Fruit fly (Drosophila melanogaster) whole organism, embryonic: ENCODE measurements around the gene Usp30.

Experiments
- Blimp-1 ChIP-seq: fragments of 200-800 bp; sonication (Bioruptor generic); optimal IDR thresholded peaks from 3 replicates; lab custom pipeline; 2018; ENCODE audit warnings: missing biosample characterization, missing genetic modification characterization, mild to moderate bottlenecking, moderate library complexity, missing genetic modification reagents
- CG10321 ChIP-seq: fragments of 200-800 bp; sonication (Bioruptor generic); IDR thresholded peaks from 2 replicates; pipeline ENCODE4 v1.3.6; 2022; ENCODE audit warnings: missing biosample characterization, missing genetic modification characterization
- CG16813 ChIP-seq: fragments of 200-800 bp; sonication (Bioruptor generic); IDR thresholded peaks from 3 replicates; pipeline ENCODE4 v1.3.6; 2022; ENCODE audit warnings: missing biosample characterization, missing genetic modification characterization; ENCODE audit not compliant: partially characterized antibody
- CG17385 ChIP-seq: fragments of 200-800 bp; sonication (Bioruptor generic); optimal IDR thresholded peaks from 3 replicates; lab custom pipeline; 2018; ENCODE audit warnings: missing biosample characterization, mild to moderate bottlenecking, missing genetic modification characterization
- CG1792 ChIP-seq: fragments of 200-800 bp; sonication (Bioruptor generic); optimal IDR thresholded peaks from 2 replicates; lab custom pipeline; 2016; ENCODE audit warnings: missing biosample characterization, missing genetic modification characterization
- CG18476 ChIP-seq: fragments of 200-800 bp; sonication (Bioruptor generic); optimal IDR thresholded peaks from 2 replicates; lab custom pipeline; 2016; ENCODE audit warnings: missing biosample characterization, mild to moderate bottlenecking, missing genetic modification characterization
- CG2199 ChIP-seq: fragments of 200-800 bp; sonication (Bioruptor generic); IDR thresholded peaks from 3 replicates; pipeline ENCODE4 v1.3.6; 2022; ENCODE audit warnings: missing biosample characterization, missing genetic modification characterization
- CG31224 ChIP-seq: fragments of 200-800 bp; sonication (Bioruptor generic); IDR thresholded peaks from 2 replicates; pipeline ENCODE4 v1.3.6; 2022; ENCODE audit warnings: missing biosample characterization, missing genetic modification characterization
- CG31441 ChIP-seq: fragments of 200-800 bp; sonication (Bioruptor generic); IDR thresholded peaks from 2 replicates; pipeline ENCODE4 v1.3.6; 2022; ENCODE audit warnings: missing biosample characterization, missing genetic modification characterization
- CG3838 ChIP-seq: fragments of 200-800 bp; sonication (Bioruptor generic); optimal IDR thresholded peaks from 3 replicates; lab custom pipeline; 2016; ENCODE audit warnings: missing biosample characterization, missing genetic modification characterization
- CG7928 ChIP-seq: fragments of 200-800 bp; sonication (Bioruptor generic); optimal IDR thresholded peaks from 2 replicates; lab custom pipeline; 2017; ENCODE audit warnings: missing biosample characterization, mild to moderate bottlenecking, missing genetic modification characterization
- CG9797 ChIP-seq: fragments of 200-800 bp; sonication (Bioruptor generic); optimal IDR thresholded peaks from 3 replicates; lab custom pipeline; 2018; ENCODE audit warnings: missing biosample characterization, mild to moderate bottlenecking, missing genetic modification characterization
- CG9932 ChIP-seq: fragments of 200-800 bp; sonication (Bioruptor generic); IDR thresholded peaks from 2 replicates; pipeline ENCODE4 v1.3.6; 2022; ENCODE audit warnings: missing biosample characterization, missing genetic modification characterization
- CrebB ChIP-seq: fragments of 200-800 bp; sonication (Bioruptor generic); optimal IDR thresholded peaks from 3 replicates; lab custom pipeline; 2018; ENCODE audit warnings: missing biosample characterization, mild to moderate bottlenecking, missing genetic modification characterization
- Dref ChIP-seq: fragments of 200-800 bp; sonication (Bioruptor generic); IDR thresholded peaks from 2 replicates; pipeline ENCODE4 v1.3.6; 2022; ENCODE audit warnings: missing biosample characterization, missing genetic modification characterization
- Eip74EF ChIP-seq, 2 experiments: fragments of 200-800 bp in 1 of 2; fragments of >200 bp in 1 of 2; sonication (Bioruptor generic) in 1 of 2; optimal IDR thresholded peaks; 2 replicates each; lab custom pipeline; 2017 to 2019; ENCODE audit warnings: missing biosample characterization in 2 of 2, missing genetic modification characterization in 2 of 2, mild to moderate bottlenecking in 1 of 2, moderate library complexity in 1 of 2
- Hand ChIP-seq: fragments of 200-800 bp; sonication (Bioruptor generic); optimal IDR thresholded peaks from 2 replicates; lab custom pipeline; 2017; ENCODE audit warnings: mild to moderate bottlenecking, missing biosample characterization, missing genetic modification reagents, missing genetic modification characterization
- Hr3 ChIP-seq: fragments of 200-800 bp; sonication (Bioruptor generic); optimal IDR thresholded peaks from 3 replicates; lab custom pipeline; 2016; ENCODE audit warnings: missing biosample characterization, missing genetic modification characterization
- Hr39 ChIP-seq: fragments of >200 bp; optimal IDR thresholded peaks from 2 replicates; lab custom pipeline; 2017
- Hr78 ChIP-seq, 2 experiments: fragments of 200-800 bp in 1 of 2; fragments of >200 bp in 1 of 2; sonication (Bioruptor generic) in 1 of 2; optimal IDR thresholded peaks; 2 replicates each; lab custom pipeline; 2017 to 2019; ENCODE audit warnings: missing biosample characterization in 2 of 2, missing genetic modification characterization in 2 of 2, mild to moderate bottlenecking in 1 of 2, moderate library complexity in 1 of 2
- Hsf ChIP-seq: fragments of 200-800 bp; sonication (Bioruptor generic); optimal IDR thresholded peaks from 3 replicates; lab custom pipeline; 2016; ENCODE audit warnings: missing biosample characterization, missing genetic modification characterization
- Jarid2 ChIP-seq: fragments of 200-800 bp; sonication (Bioruptor generic); optimal IDR thresholded peaks from 3 replicates; lab custom pipeline; 2017; ENCODE audit warnings: mild to moderate bottlenecking, missing biosample characterization, missing genetic modification reagents, missing genetic modification characterization
- MESR4 ChIP-seq: fragments of 200-800 bp; sonication (Bioruptor generic); optimal IDR thresholded peaks from 2 replicates; lab custom pipeline; 2018; ENCODE audit warnings: missing biosample characterization, mild to moderate bottlenecking, missing genetic modification characterization, moderate library complexity
- Meics ChIP-seq: fragments of 200-800 bp; sonication (Bioruptor generic); optimal IDR thresholded peaks from 2 replicates; lab custom pipeline; 2017; ENCODE audit warnings: missing biosample characterization, mild to moderate bottlenecking, missing genetic modification characterization
- Neu2 ChIP-seq: fragments of 200-800 bp; sonication (Bioruptor generic); optimal IDR thresholded peaks from 3 replicates; lab custom pipeline; 2016; ENCODE audit warnings: missing biosample characterization, missing genetic modification characterization, borderline replicate concordance
- Sox100B ChIP-seq: fragments of 200-800 bp; sonication (Bioruptor generic); optimal IDR thresholded peaks from 3 replicates; lab custom pipeline; 2018; ENCODE audit warnings: missing biosample characterization, mild to moderate bottlenecking, missing genetic modification characterization
- ac ChIP-seq: fragments of 200-800 bp; sonication (Bioruptor generic); optimal IDR thresholded peaks from 3 replicates; lab custom pipeline; 2017; ENCODE audit warnings: missing biosample characterization, mild to moderate bottlenecking, missing genetic modification characterization
- bcd ChIP-seq: fragments of 200-800 bp; sonication (Bioruptor generic); optimal IDR thresholded peaks from 2 replicates; lab custom pipeline; 2017; ENCODE audit warnings: missing biosample characterization, mild to moderate bottlenecking, missing genetic modification characterization
- bowl ChIP-seq: fragments of 200-800 bp; sonication (Bioruptor generic); IDR thresholded peaks from 2 replicates; pipeline ENCODE4 v1.3.6; 2022; ENCODE audit warnings: missing biosample characterization, missing genetic modification characterization
- cg ChIP-seq: fragments of 200-800 bp; sonication (Bioruptor generic); optimal IDR thresholded peaks from 3 replicates; lab custom pipeline; 2019; ENCODE audit warnings: missing biosample characterization, mild to moderate bottlenecking, missing genetic modification characterization, moderate library complexity
- dmrt99B ChIP-seq: fragments of 200-800 bp; sonication (Bioruptor generic); optimal IDR thresholded peaks from 2 replicates; lab custom pipeline; 2018; ENCODE audit warnings: missing biosample characterization, mild to moderate bottlenecking, missing genetic modification characterization, moderate library complexity
- dysf ChIP-seq: fragments of 200-800 bp; sonication (Bioruptor generic); IDR thresholded peaks from 3 replicates; pipeline ENCODE4 v1.3.6; 2022; ENCODE audit warnings: missing biosample characterization, missing genetic modification characterization
- esg ChIP-seq: fragments of 200-800 bp; sonication (Bioruptor generic); conservative IDR thresholded peaks from 2 replicates; pipeline ENCODE4 v1.3.6; 2022; ENCODE audit warnings: missing biosample characterization, missing genetic modification characterization
- eve ChIP-seq, 2 experiments: fragments of >200 bp; optimal IDR thresholded peaks; 2 replicates each; lab custom pipeline; 2017; ENCODE audit warnings: missing biosample characterization in 2 of 2, missing genetic modification characterization in 2 of 2
- fd64A ChIP-seq: fragments of 200-800 bp; sonication (Bioruptor generic); optimal IDR thresholded peaks from 3 replicates; lab custom pipeline; 2018; ENCODE audit warnings: missing biosample characterization, mild to moderate bottlenecking, missing genetic modification characterization
- gfzf ChIP-seq: fragments of 200-800 bp; sonication (Bioruptor generic); optimal IDR thresholded peaks from 2 replicates; lab custom pipeline; 2016; ENCODE audit warnings: missing biosample characterization, mild to moderate bottlenecking, missing genetic modification characterization, moderate library complexity
- grau ChIP-seq: fragments of 200-800 bp; optimal IDR thresholded peaks from 3 replicates; lab custom pipeline; 2019; ENCODE audit warnings: missing biosample characterization, mild to moderate bottlenecking, missing genetic modification characterization, moderate library complexity
- ind ChIP-seq: fragments of 200-800 bp; sonication (Bioruptor generic); optimal IDR thresholded peaks from 3 replicates; lab custom pipeline; 2016; ENCODE audit warnings: missing biosample characterization, missing genetic modification characterization
- insv ChIP-seq, 2 experiments: fragments of 200-800 bp; sonication (Bioruptor generic); optimal IDR thresholded peaks; 3 replicates each; lab custom pipeline; 2016 to 2018; ENCODE audit warnings: missing biosample characterization in 2 of 2, missing genetic modification characterization in 2 of 2
- knrl ChIP-seq: fragments of 200-800 bp; sonication (Bioruptor generic); IDR thresholded peaks from 3 replicates; pipeline ENCODE4 v1.3.6; 2022; ENCODE audit warnings: missing biosample characterization, missing genetic modification characterization; ENCODE audit not compliant: partially characterized antibody
- lilli ChIP-seq: fragments of 200-800 bp; sonication (Bioruptor generic); optimal IDR thresholded peaks from 3 replicates; lab custom pipeline; 2016; ENCODE audit warnings: missing biosample characterization, missing genetic modification characterization
- peb ChIP-seq: fragments of 200-800 bp; sonication (Bioruptor generic); IDR thresholded peaks from 2 replicates; pipeline ENCODE4 v1.3.6; 2022; ENCODE audit warnings: missing biosample characterization, missing genetic modification characterization
- phol ChIP-seq: fragments of 200-800 bp; sonication (Bioruptor generic); optimal IDR thresholded peaks from 3 replicates; lab custom pipeline; 2018; ENCODE audit warnings: missing biosample characterization, mild to moderate bottlenecking, missing genetic modification characterization, moderate library complexity
- prd ChIP-seq, 3 experiments: fragments of >200 bp in 2 of 3; fragments of 200-800 bp in 1 of 3; sonication (Bioruptor generic) in 1 of 3; optimal IDR thresholded peaks in 2 of 3; IDR thresholded peaks in 1 of 3; 2 replicates in 2 of 3; 3 replicates in 1 of 3; pipeline versions ENCODE4 v1.3.6 to Lab custom; 2017 to 2022; ENCODE audit warnings: missing biosample characterization in 1 of 3, missing genetic modification characterization in 1 of 3
- shn ChIP-seq: fragments of 200-800 bp; sonication (Bioruptor generic); optimal IDR thresholded peaks from 3 replicates; lab custom pipeline; 2016; ENCODE audit warnings: missing biosample characterization, missing genetic modification characterization
- tio ChIP-seq: fragments of 200-800 bp; sonication (Bioruptor generic); optimal IDR thresholded peaks from 2 replicates; lab custom pipeline; 2017; ENCODE audit warnings: missing biosample characterization, missing genetic modification characterization, inconsistent platforms
- wor ChIP-seq: fragments of 200-800 bp; sonication (Bioruptor generic); IDR thresholded peaks from 2 replicates; pipeline ENCODE4 v1.3.6; 2022; ENCODE audit warnings: missing biosample characterization, missing genetic modification characterization
- zen ChIP-seq: fragments of 200-800 bp; sonication (Bioruptor generic); optimal IDR thresholded peaks from 3 replicates; lab custom pipeline; 2018; ENCODE audit warnings: missing biosample characterization, mild to moderate bottlenecking, missing genetic modification characterization, moderate library complexity

Gene Usp30

dm6 chrX:5865051-5865450 is 14.5 kb downstream of the Usp30 start, which contains the start of gene CG43137:
Gene CG43137, minus strand, starts transcription at chrX:5865151.
- TF ChIP-seq MESR4 (GFP tag; lab: Kevin White, UChicago) (no peak), Blimp-1 (GFP tag; lab: Kevin White, UChicago) (no peak), CG2199 (GFP tag; lab: Robert Waterston, UW) (no peak), Eip74EF (GFP tag; optimal IDR thresholded peaks at IDR 0.05; lab: Kevin White, UChicago) (no peak), dmrt99B (tag; lab: Kevin White, UChicago) (no peak), zen (tag; lab: Kevin White, UChicago) (no peak), CG9932 (GFP tag; lab: Robert Waterston, UW) (no peak), CG31224 (GFP tag; lab: Robert Waterston, UW) (no peak), insv (GFP tag; optimal IDR thresholded peaks at IDR 0.05; lab: Kevin White, UChicago) (no peak), peb (no peak), CG9797 (GFP tag; lab: Kevin White, UChicago) (no peak), Hr3 (GFP tag; lab: Kevin White, UChicago) (no peak), ac (GFP tag; lab: Kevin White, UChicago) (no peak), Jarid2 (no peak), eve (GFP tag; optimal IDR thresholded peaks at IDR 0.05; lab: Kevin White, UChicago) (no peak)

dm6 chrX:5853461-5853860 is 26.1 kb downstream of the Usp30 start, which contains the start of gene CG43136:
Gene CG43136, plus strand, starts transcription at chrX:5853761.
- no peak for TF ChIP-seq Sox100B (GFP tag; lab: Kevin White, UChicago)
- no peak for TF ChIP-seq CG3838 (GFP tag; lab: Kevin White, UChicago)
- no peak for TF ChIP-seq shn (GFP tag; lab: Kevin White, UChicago)
- TF ChIP-seq Dref (GFP tag; lab: Robert Waterston, UW): no peak
- TF ChIP-seq gfzf (GFP tag; lab: Kevin White, UChicago): no peak
- no peak for TF ChIP-seq ind (GFP tag; lab: Kevin White, UChicago)
- TF ChIP-seq Hr39: no peak
- no peak for TF ChIP-seq CG1792 (GFP tag; lab: Kevin White, UChicago)
- TF ChIP-seq CG18476 (GFP tag; lab: Kevin White, UChicago): no peak
- TF ChIP-seq wor (GFP tag; lab: Robert Waterston, UW): no peak
- TF ChIP-seq knrl (GFP tag; lab: Robert Waterston, UW): no peak

DNA sequence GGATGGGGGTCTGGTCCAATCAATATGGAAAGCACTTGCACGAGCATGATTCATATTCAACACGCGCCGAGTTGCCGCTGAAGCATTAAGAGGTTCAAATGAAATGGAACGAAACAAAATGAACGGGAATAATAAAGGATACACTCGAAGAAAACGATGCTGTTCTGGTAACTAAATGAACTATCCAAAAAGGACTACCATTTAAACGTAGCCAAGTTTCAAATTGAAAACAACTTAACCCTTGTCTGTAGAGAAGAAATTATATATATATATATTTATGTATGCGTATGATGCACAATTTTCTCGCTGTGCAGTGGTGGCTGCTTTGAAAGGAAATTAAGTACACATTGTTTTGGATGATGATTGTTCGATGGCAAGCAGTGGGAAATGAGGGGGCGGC is 26.9 kb downstream of the Usp30 start:
- no peak for TF ChIP-seq Neu2 (GFP tag; lab: Kevin White, UChicago)
- TF ChIP-seq bcd (GFP tag; lab: Kevin White, UChicago): no peak
- TF ChIP-seq CG17385 (GFP tag; lab: Kevin White, UChicago): no peak
- no peak for TF ChIP-seq fd64A (GFP tag; lab: Kevin White, UChicago)
- TF ChIP-seq prd (optimal IDR thresholded peaks at IDR 0.05; lab: Kevin White, UChicago): no peak
- peak; percentile 50; the same call in 2 of the 3 replicates for TF ChIP-seq prd (GFP tag; IDR thresholded peaks at IDR 0.05; lab: Robert Waterston, UW)
- TF ChIP-seq Hr78 (GFP tag; optimal IDR thresholded peaks at IDR 0.05; lab: Kevin White, UChicago): no peak
- peak; percentile 18 for TF ChIP-seq phol (tag; lab: Kevin White, UChicago)
- no peak for TF ChIP-seq bowl (GFP tag; lab: Robert Waterston, UW)
- TF ChIP-seq tio: no peak
- TF ChIP-seq CG16813 (GFP tag; lab: Robert Waterston, UW): no peak
- 0 out of 3 replicates have a peak, but pooled peaks have one; percentile 32 for TF ChIP-seq dysf (GFP tag; lab: Robert Waterston, UW)
- 0 out of 2 replicates have a peak, but pooled peaks have one; percentile 27 for TF ChIP-seq CG31441 (GFP tag; lab: Robert Waterston, UW)
- TF ChIP-seq CrebB (tag; lab: Kevin White, UChicago): no peak
- TF ChIP-seq esg (GFP tag; lab: Robert Waterston, UW): 0 out of 2 replicates have a peak, but pooled peaks have one; percentile 14
- no peak for TF ChIP-seq Hand
- no peak for TF ChIP-seq cg (GFP tag; lab: Kevin White, UChicago)
- TF ChIP-seq lilli (GFP tag; lab: Kevin White, UChicago): no peak
- TF ChIP-seq CG7928 (GFP tag; lab: Kevin White, UChicago): no peak
- TF ChIP-seq grau (tag; lab: Kevin White, UChicago): peak; percentile 27
- TF ChIP-seq Meics (GFP tag; lab: Kevin White, UChicago): peak; percentile 3
- TF ChIP-seq CG10321: no peak
- TF ChIP-seq Hsf (GFP tag; lab: Kevin White, UChicago): no peak
